Worm (Caenorhabditis elegans) whole organism, young adult: ENCODE data around the gene obr-1.

Source experiments
- D2030.7 ChIP-seq: fragments of 200-800 bp; sonication (Bioruptor generic); IDR thresholded peaks from 2 replicates; pipeline ENCODE4 v1.3.6; 2022; ENCODE audit warnings: missing genetic modification reagents, missing genetic modification characterization, missing compliant biosample characterization
- F49E8.2 ChIP-seq: sonication (generic microtip); optimal IDR thresholded peaks from 3 replicates; lab custom pipeline; 2017; ENCODE audit warnings: missing genetic modification characterization, mild to moderate bottlenecking, missing compliant biosample characterization, antibody characterized with exemption, moderate library complexity; ENCODE audit not compliant: insufficient read depth
- F55B11.4 ChIP-seq: sonication (generic microtip); optimal IDR thresholded peaks from 2 replicates; lab custom pipeline; 2016; ENCODE audit warnings: missing compliant biosample characterization, missing genetic modification characterization, borderline replicate concordance; ENCODE audit not compliant: insufficient read depth
- T26A5.8 ChIP-seq: sonication (generic microtip); optimal IDR thresholded peaks from 2 replicates; lab custom pipeline; 2016; ENCODE audit warnings: missing genetic modification characterization, missing compliant biosample characterization
- Y79H2A.3 ChIP-seq: fragments of 200-800 bp; sonication (Bioruptor generic); conservative IDR thresholded peaks from 2 replicates; pipeline ENCODE4 v1.3.6; 2022; ENCODE audit warnings: missing genetic modification reagents, missing genetic modification characterization, missing compliant biosample characterization
- aptf-2 ChIP-seq: fragments of 200-800 bp; sonication (Bioruptor generic); conservative IDR thresholded peaks from 2 replicates; pipeline ENCODE4 v1.3.6; 2022; ENCODE audit warnings: missing genetic modification reagents, missing genetic modification characterization, missing compliant biosample characterization
- bed-1 ChIP-seq: fragments of 200-800 bp; sonication (Bioruptor generic); IDR thresholded peaks from 2 replicates; pipeline ENCODE4 v1.3.6; 2022; ENCODE audit warnings: missing genetic modification reagents, missing genetic modification characterization, missing compliant biosample characterization
- bed-2 ChIP-seq: fragments of 200-800 bp; sonication (Bioruptor generic); IDR thresholded peaks from 2 replicates; pipeline ENCODE4 v1.3.6; 2022; ENCODE audit warnings: missing genetic modification reagents, missing genetic modification characterization, missing compliant biosample characterization
- ceh-100 ChIP-seq: fragments of 200-800 bp; sonication (Bioruptor generic); IDR thresholded peaks from 2 replicates; pipeline ENCODE4 v1.3.6; 2022; ENCODE audit warnings: missing genetic modification reagents, missing genetic modification characterization, missing compliant biosample characterization
- ceh-40 ChIP-seq: fragments of 200-800 bp; sonication (Bioruptor generic); IDR thresholded peaks from 2 replicates; pipeline ENCODE4 v1.3.6; 2022; ENCODE audit warnings: missing genetic modification characterization, missing compliant biosample characterization
- ceh-91 ChIP-seq: fragments of 200-800 bp; sonication (Bioruptor generic); IDR thresholded peaks from 2 replicates; pipeline ENCODE4 v1.3.6; 2022; ENCODE audit warnings: missing genetic modification reagents, missing genetic modification characterization, missing compliant biosample characterization
- dpff-1 ChIP-seq: sonication (generic microtip); optimal IDR thresholded peaks from 2 replicates; lab custom pipeline; 2017; ENCODE audit warnings: mild to moderate bottlenecking, missing genetic modification characterization, missing compliant biosample characterization
- dpl-1 ChIP-seq: fragments of 150-350 bp; optimal IDR thresholded peaks from 2 replicates; lab custom pipeline; 2014; ENCODE audit warnings: missing biosample characterization, missing genetic modification reagents, missing genetic modification characterization
- efl-1 ChIP-seq: fragments of 150-350 bp; optimal IDR thresholded peaks from 2 replicates; lab custom pipeline; 2014; ENCODE audit warnings: missing biosample characterization, missing genetic modification reagents, missing genetic modification characterization
- egrh-3 ChIP-seq: fragments of 200-800 bp; sonication (Bioruptor generic); IDR thresholded peaks from 2 replicates; pipeline ENCODE4 v1.3.6; 2022; ENCODE audit warnings: missing genetic modification reagents, missing genetic modification characterization, missing compliant biosample characterization
- ets-4 ChIP-seq: fragments of 200-800 bp; sonication (Bioruptor generic); optimal IDR thresholded peaks from 2 replicates; lab custom pipeline; 2018; ENCODE audit warnings: mild to moderate bottlenecking, missing genetic modification characterization, missing compliant biosample characterization
- hlh-12 ChIP-seq: sonication (generic microtip); optimal IDR thresholded peaks from 2 replicates; lab custom pipeline; 2016; ENCODE audit warnings: missing genetic modification characterization, missing compliant biosample characterization
- let-526 ChIP-seq: fragments of 200-800 bp; sonication (Bioruptor generic); IDR thresholded peaks from 2 replicates; pipeline ENCODE4 v1.3.6; 2022; ENCODE audit warnings: missing genetic modification reagents, missing genetic modification characterization, missing compliant biosample characterization
- let-607 ChIP-seq, 2 experiments: fragments of 200-800 bp in 1 of 2; sonication (Bioruptor generic) in 1 of 2; sonication (generic microtip) in 1 of 2; optimal IDR thresholded peaks; 2 replicates each; lab custom pipeline; 2016 to 2018; ENCODE audit warnings: mild to moderate bottlenecking in 2 of 2, missing compliant biosample characterization in 2 of 2, missing genetic modification characterization in 2 of 2, moderate library complexity in 2 of 2, missing genotype in 1 of 2
- lin-40 ChIP-seq: sonication (generic microtip); optimal IDR thresholded peaks from 2 replicates; lab custom pipeline; 2016; ENCODE audit warnings: missing genetic modification characterization, mild to moderate bottlenecking, missing compliant biosample characterization, missing genotype, missing genetic modification reagents
- lin-54 ChIP-seq: fragments of 200-800 bp; sonication (Bioruptor generic); optimal IDR thresholded peaks from 2 replicates; lab custom pipeline; 2018; ENCODE audit warnings: mild to moderate bottlenecking, missing genetic modification characterization, missing compliant biosample characterization
- lsy-27 ChIP-seq: sonication (generic microtip); optimal IDR thresholded peaks from 2 replicates; lab custom pipeline; 2017; ENCODE audit warnings: missing genetic modification characterization, mild to moderate bottlenecking, missing compliant biosample characterization, antibody characterized with exemption, missing genotype, borderline replicate concordance; ENCODE audit not compliant: insufficient read depth
- madf-3 ChIP-seq: fragments of 200-800 bp; sonication (Bioruptor generic); IDR thresholded peaks from 2 replicates; pipeline ENCODE4 v1.3.6; 2022; ENCODE audit warnings: missing genetic modification reagents, missing genetic modification characterization, missing compliant biosample characterization
- madf-6 ChIP-seq: fragments of 200-800 bp; sonication (Bioruptor generic); IDR thresholded peaks from 2 replicates; pipeline ENCODE4 v1.3.6; 2022; ENCODE audit warnings: missing genetic modification reagents, missing genetic modification characterization, missing compliant biosample characterization
- madf-8 ChIP-seq: fragments of 200-800 bp; sonication (Bioruptor generic); conservative IDR thresholded peaks from 2 replicates; pipeline ENCODE4 v1.3.6; 2022; ENCODE audit warnings: missing genetic modification reagents, missing genetic modification characterization, missing compliant biosample characterization
- mcd-1 ChIP-seq: fragments of 200-800 bp; sonication (Bioruptor generic); IDR thresholded peaks from 2 replicates; pipeline ENCODE4 v1.3.6; 2022; ENCODE audit warnings: missing genetic modification reagents, missing genetic modification characterization, missing compliant biosample characterization
- pbrm-1 ChIP-seq: fragments of 200-800 bp; sonication (Bioruptor generic); IDR thresholded peaks from 2 replicates; pipeline ENCODE4 v1.3.6; 2022; ENCODE audit warnings: missing genetic modification reagents, missing genetic modification characterization, missing compliant biosample characterization
- rec-8 ChIP-seq, 2 experiments: sonication (generic microtip); optimal IDR thresholded peaks; 2 replicates each; lab custom pipeline; 2016; ENCODE audit warnings: mild to moderate bottlenecking in 2 of 2, missing genetic modification characterization in 2 of 2, missing genetic modification reagents in 2 of 2, missing genotype in 2 of 2, missing biosample characterization in 1 of 2, missing compliant biosample characterization in 1 of 2, moderate library complexity in 1 of 2
- sea-2 ChIP-seq: fragments of 200-800 bp; sonication (Bioruptor generic); IDR thresholded peaks from 2 replicates; pipeline ENCODE4 v1.3.6; 2022; ENCODE audit warnings: missing genetic modification characterization, missing compliant biosample characterization
- snpc-1.1 ChIP-seq: sonication (generic microtip); optimal IDR thresholded peaks from 2 replicates; lab custom pipeline; 2017; ENCODE audit warnings: missing genetic modification characterization, mild to moderate bottlenecking, missing compliant biosample characterization, antibody characterized with exemption, moderate library complexity, missing genotype, missing genetic modification reagents; ENCODE audit not compliant: insufficient read depth
- snpc-1.3 ChIP-seq: sonication (generic microtip); optimal IDR thresholded peaks from 2 replicates; lab custom pipeline; 2017; ENCODE audit warnings: missing genetic modification characterization, mild to moderate bottlenecking, missing compliant biosample characterization, antibody characterized with exemption, moderate library complexity, missing genotype, missing genetic modification reagents; ENCODE audit not compliant: insufficient read depth
- snpc-3.4 ChIP-seq: sonication (generic microtip); optimal IDR thresholded peaks from 2 replicates; lab custom pipeline; 2017; ENCODE audit warnings: missing genetic modification characterization, mild to moderate bottlenecking, missing compliant biosample characterization, antibody characterized with exemption, moderate library complexity, missing genotype, missing genetic modification reagents
- snpc-4 ChIP-seq, 5 experiments: fragments of 150-350 bp in 1 of 5; sonication (generic microtip) in 4 of 5; optimal IDR thresholded peaks; 2 replicates each; lab custom pipeline; 2014 to 2018; ENCODE audit warnings: missing genetic modification characterization in 5 of 5, missing biosample characterization in 3 of 5, antibody characterized with exemption in 2 of 5, mild to moderate bottlenecking in 2 of 5, missing compliant biosample characterization in 2 of 5, missing genotype in 2 of 5, moderate library complexity in 2 of 5, missing genetic modification reagents in 1 of 5
- tlf-1 ChIP-seq: fragments of 200-800 bp; sonication (Bioruptor generic); optimal IDR thresholded peaks from 2 replicates; lab custom pipeline; 2018; ENCODE audit warnings: mild to moderate bottlenecking, missing genetic modification characterization, missing compliant biosample characterization
- xnd-1 ChIP-seq: sonication (generic microtip); optimal IDR thresholded peaks from 2 replicates; lab custom pipeline; 2016; ENCODE audit warnings: missing genotype, missing genetic modification reagents, missing genetic modification characterization, missing compliant biosample characterization
- ztf-3 ChIP-seq: fragments of 200-800 bp; sonication (Bioruptor generic); optimal IDR thresholded peaks from 2 replicates; lab custom pipeline; 2018; ENCODE audit warnings: mild to moderate bottlenecking, missing genetic modification characterization, missing compliant biosample characterization

The obr-1 gene

DNA sequence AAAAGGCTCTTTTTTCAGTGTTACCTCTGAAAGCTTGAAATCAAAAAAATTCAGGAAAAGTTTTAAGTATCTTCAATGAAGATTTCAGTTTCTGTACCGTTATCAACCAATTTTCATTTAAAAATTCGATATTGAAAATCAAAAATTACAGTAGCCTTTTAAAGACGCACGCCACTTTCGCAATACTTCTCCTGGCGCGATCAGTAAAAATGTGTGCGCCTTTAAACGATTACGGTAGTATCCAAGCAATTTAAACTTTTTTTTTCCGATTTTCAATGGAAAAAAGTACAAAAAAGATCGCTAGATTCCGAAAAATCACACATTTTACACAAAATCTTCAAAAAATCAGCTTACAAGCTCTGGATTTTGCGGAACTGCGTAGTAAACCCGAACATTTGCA, 19.2 kb upstream of the obr-1 start (continued):
- TF ChIP-seq ceh-100 = 0 out of 2 replicates have a peak, but pooled peaks have one; percentile 29
- TF ChIP-seq snpc-3.4 = peak; percentile 62
- no peak for TF ChIP-seq egrh-3 (GFP tag; lab: Robert Waterston, UW)
- peak; percentile 82 for TF ChIP-seq D2030.7 (GFP tag; lab: Robert Waterston, UW)
- peak; percentile 24; the same call in 1 of the 2 replicates for TF ChIP-seq mcd-1 (GFP tag; lab: Robert Waterston, UW)
- no peak for TF ChIP-seq lsy-27 (tag; lab: Kevin White, UChicago)
- TF ChIP-seq F49E8.2 (tag; lab: Kevin White, UChicago) = peak; percentile 63
- TF ChIP-seq snpc-1.1 (tag; lab: Kevin White, UChicago) = peak; percentile 44
- no peak for TF ChIP-seq madf-3 (GFP tag; lab: Robert Waterston, UW)
- peak; percentile 25 for TF ChIP-seq dpl-1
- peak; percentile 81 for TF ChIP-seq xnd-1 (tag; lab: Kevin White, UChicago)
- 0 out of 2 replicates have a peak, but pooled peaks have one; percentile 22 for TF ChIP-seq pbrm-1 (GFP tag; lab: Robert Waterston, UW)
- peak; percentile 85 for TF ChIP-seq madf-8
- TF ChIP-seq madf-6 = peak; percentile 96
- TF ChIP-seq lin-54 (GFP tag; lab: Kevin White, UChicago) = peak; percentile 74
- no peak for TF ChIP-seq ztf-3 (GFP tag; lab: Kevin White, UChicago)
- no peak for TF ChIP-seq sea-2
- no peak for TF ChIP-seq let-526 (GFP tag; lab: Robert Waterston, UW)
- peak; percentile 70 for TF ChIP-seq efl-1 (GFP tag; lab: Kevin White, UChicago)
- no peak for TF ChIP-seq let-607 (tag; optimal IDR thresholded peaks at IDR 0.05; lab: Kevin White, UChicago)
- no peak for TF ChIP-seq lin-40 (tag; lab: Kevin White, UChicago)
- TF ChIP-seq T26A5.8 (tag; lab: Kevin White, UChicago) = no peak
- TF ChIP-seq Y79H2A.3 (GFP tag; lab: Robert Waterston, UW) = 0 out of 2 replicates have a peak, but pooled peaks have one; percentile 15

DNA sequence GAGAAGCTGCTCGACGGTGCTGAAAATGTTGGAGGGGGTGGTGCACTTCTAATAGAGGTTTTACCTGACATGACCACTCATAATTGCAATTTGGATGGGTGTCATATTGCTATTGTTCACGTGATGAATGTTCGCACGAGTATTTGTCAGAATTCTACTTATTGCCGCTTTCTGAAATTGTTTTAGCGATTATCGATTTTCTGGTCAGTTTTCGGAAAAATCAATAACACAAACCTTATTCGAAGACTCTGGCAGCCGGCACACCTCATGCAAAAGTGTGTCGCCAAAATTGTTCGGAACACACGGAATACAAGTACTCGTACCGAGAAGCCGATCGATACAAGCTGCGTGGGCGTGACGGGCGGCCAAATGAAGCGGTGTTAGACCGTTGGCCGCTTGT, 17.6 kb upstream of the obr-1 start:
- TF ChIP-seq snpc-1.3 = no peak
- no peak for TF ChIP-seq F55B11.4 (tag; lab: Kevin White, UChicago)
- TF ChIP-seq hlh-12 (tag; lab: Kevin White, UChicago) = no peak
- TF ChIP-seq madf-8 = no peak
- TF ChIP-seq snpc-4 (GFP tag; optimal IDR thresholded peaks at IDR 0.05; lab: Kevin White, UChicago) = no peak
- no peak for TF ChIP-seq snpc-4 (tag; optimal IDR thresholded peaks at IDR 0.05; lab: Kevin White, UChicago)
- TF ChIP-seq aptf-2 (GFP tag; lab: Robert Waterston, UW) = no peak
- no peak for TF ChIP-seq ceh-40 (GFP tag; lab: Robert Waterston, UW)
- no peak for TF ChIP-seq tlf-1 (GFP tag; lab: Kevin White, UChicago)
- TF ChIP-seq snpc-3.4 = no peak
- TF ChIP-seq dpff-1 (tag; lab: Kevin White, UChicago) = no peak
- no peak for TF ChIP-seq rec-8 (tag; optimal IDR thresholded peaks at IDR 0.05; lab: Kevin White, UChicago)
- TF ChIP-seq ceh-100 = no peak
- TF ChIP-seq ceh-91 = no peak
- TF ChIP-seq bed-1 (GFP tag; lab: Robert Waterston, UW) = no peak
- no peak for TF ChIP-seq ets-4 (GFP tag; lab: Kevin White, UChicago)
- no peak for TF ChIP-seq bed-2 (GFP tag; lab: Robert Waterston, UW)
- TF ChIP-seq let-607 (tag; optimal IDR thresholded peaks at IDR 0.05; lab: Kevin White, UChicago) = no peak
- TF ChIP-seq, all 124 proteins: peak for 0
